Worm (Caenorhabditis elegans) whole organism, L4 larva: Measurements from ENCODE around the gene ZK675.4.

ENCODE experiments used
- F10B5.3 ChIP-seq: sonication (generic microtip); optimal IDR thresholded peaks from 2 replicates; lab custom pipeline; 2016; ENCODE audit warnings: mild to moderate bottlenecking, missing genetic modification characterization, missing compliant biosample characterization
- F49E8.2 ChIP-seq: sonication (generic microtip); optimal IDR thresholded peaks from 2 replicates; lab custom pipeline; 2016; ENCODE audit warnings: missing compliant biosample characterization, mild to moderate bottlenecking, missing genetic modification characterization, borderline replicate concordance
- Y48G9A.11 ChIP-seq: fragments of 200-800 bp; sonication (Bioruptor generic); IDR thresholded peaks from 2 replicates; pipeline ENCODE4 v1.3.6; 2022; ENCODE audit warnings: missing genetic modification reagents, missing genetic modification characterization, missing compliant biosample characterization
- ZK337.2 ChIP-seq: fragments of 200-800 bp; sonication (Bioruptor generic); IDR thresholded peaks from 2 replicates; pipeline ENCODE4 v1.3.6; 2022; ENCODE audit warnings: missing genetic modification reagents, missing genetic modification characterization, missing compliant biosample characterization
- ama-1 ChIP-seq: fragments of 150-350 bp; optimal IDR thresholded peaks from 2 replicates; lab custom pipeline; 2014; ENCODE audit warnings: inconsistent platforms, mixed read lengths
- ceh-20 ChIP-seq: fragments of 200-800 bp; sonication (Bioruptor generic); IDR thresholded peaks from 2 replicates; pipeline ENCODE4 v1.3.6; 2022; ENCODE audit warnings: missing genetic modification reagents, missing genetic modification characterization, missing compliant biosample characterization
- ceh-62 ChIP-seq: sonication (generic microtip); optimal IDR thresholded peaks from 2 replicates; lab custom pipeline; 2017; ENCODE audit warnings: missing biosample characterization, missing genetic modification characterization
- ceh-82 ChIP-seq: sonication (generic microtip); optimal IDR thresholded peaks from 2 replicates; lab custom pipeline; 2017; ENCODE audit warnings: missing biosample characterization, missing genetic modification characterization
- daf-12 ChIP-seq: fragments of 150-350 bp; optimal IDR thresholded peaks from 2 replicates; lab custom pipeline; 2014; ENCODE audit warnings: missing biosample characterization, missing genetic modification reagents, missing genetic modification characterization
- daf-16 ChIP-seq, 3 experiments: sonication (generic microtip); optimal IDR thresholded peaks; 2 replicates each; lab custom pipeline; 2016 to 2017; ENCODE audit warnings: missing genetic modification characterization in 3 of 3, missing genetic modification reagents in 3 of 3, mild to moderate bottlenecking in 2 of 3, missing compliant biosample characterization in 2 of 3, missing biosample characterization in 1 of 3, moderate library complexity in 1 of 3
- daf-19 ChIP-seq: fragments of 200-800 bp; sonication (Bioruptor generic); conservative IDR thresholded peaks from 2 replicates; pipeline ENCODE4 v1.3.6; 2022; ENCODE audit warnings: missing genetic modification characterization, missing compliant biosample characterization
- duxl-1 ChIP-seq: sonication (generic microtip); optimal IDR thresholded peaks from 2 replicates; lab custom pipeline; 2016; ENCODE audit warnings: mild to moderate bottlenecking, missing genetic modification characterization, moderate library complexity, missing compliant biosample characterization; ENCODE audit not compliant: poor library complexity
- dve-1 ChIP-seq: sonication (generic microtip); optimal IDR thresholded peaks from 2 replicates; lab custom pipeline; 2017; ENCODE audit warnings: antibody characterized with exemption, mild to moderate bottlenecking, missing genetic modification characterization, missing compliant biosample characterization; ENCODE audit not compliant: insufficient read depth
- gei-8 ChIP-seq: fragments of 200-800 bp; sonication (Bioruptor generic); optimal IDR thresholded peaks from 2 replicates; lab custom pipeline; 2018; ENCODE audit warnings: mild to moderate bottlenecking, missing genetic modification characterization, missing compliant biosample characterization
- hif-1 ChIP-seq, 2 experiments: sonication (generic microtip); optimal IDR thresholded peaks; 2 replicates each; lab custom pipeline; 2016 to 2017; ENCODE audit warnings: missing compliant biosample characterization in 2 of 2, missing genetic modification characterization in 2 of 2, missing genetic modification reagents in 2 of 2, missing genotype in 2 of 2, mild to moderate bottlenecking in 1 of 2
- hlh-11 ChIP-seq: fragments of 200-800 bp; sonication (Bioruptor generic); optimal IDR thresholded peaks from 2 replicates; lab custom pipeline; 2018; ENCODE audit warnings: mild to moderate bottlenecking, missing genetic modification characterization, missing compliant biosample characterization
- hlh-30 ChIP-seq: sonication (generic microtip); optimal IDR thresholded peaks from 2 replicates; lab custom pipeline; 2017; ENCODE audit warnings: antibody characterized with exemption, mild to moderate bottlenecking, missing genetic modification characterization, missing compliant biosample characterization; ENCODE audit not compliant: insufficient read depth
- jun-1 ChIP-seq: fragments of 150-350 bp; optimal IDR thresholded peaks from 2 replicates; lab custom pipeline; 2014; ENCODE audit warnings: missing biosample characterization, missing genetic modification reagents, missing genetic modification characterization
- lin-1 ChIP-seq: fragments of 200-800 bp; sonication (Bioruptor generic); IDR thresholded peaks from 2 replicates; pipeline ENCODE4 v1.3.6; 2022; ENCODE audit warnings: missing genetic modification reagents, missing genetic modification characterization, missing compliant biosample characterization
- lin-13 ChIP-seq: fragments of 150-350 bp; optimal IDR thresholded peaks from 2 replicates; lab custom pipeline; 2014; ENCODE audit warnings: missing biosample characterization, missing genetic modification reagents, missing genetic modification characterization
- lin-15B ChIP-seq: fragments of 150-350 bp; sonication (generic microtip); optimal IDR thresholded peaks from 3 replicates; lab custom pipeline; 2014; ENCODE audit warnings: missing biosample characterization, missing genetic modification characterization
- lin-38 ChIP-seq: fragments of 200-800 bp; sonication (Bioruptor generic); IDR thresholded peaks from 2 replicates; pipeline ENCODE4 v1.3.6; 2022; ENCODE audit warnings: missing genetic modification reagents, missing genetic modification characterization, missing compliant biosample characterization
- lir-3 ChIP-seq: sonication (generic microtip); optimal IDR thresholded peaks from 2 replicates; lab custom pipeline; 2016; ENCODE audit warnings: mild to moderate bottlenecking, missing genetic modification characterization, missing compliant biosample characterization
- lsy-2 ChIP-seq, 2 experiments: fragments of 150-350 bp in 1 of 2; sonication (generic microtip) in 1 of 2; optimal IDR thresholded peaks; 2 replicates each; lab custom pipeline; 2014 to 2017; ENCODE audit warnings: missing biosample characterization in 2 of 2, missing genetic modification characterization in 2 of 2
- madf-5 ChIP-seq, 2 experiments: fragments of 200-800 bp; sonication (Bioruptor generic); IDR thresholded peaks; 2 replicates each; pipeline ENCODE4 v1.3.6; 2022; ENCODE audit warnings: missing compliant biosample characterization in 2 of 2, missing genetic modification characterization in 2 of 2
- madf-9 ChIP-seq: fragments of 200-800 bp; sonication (Bioruptor generic); conservative IDR thresholded peaks from 2 replicates; pipeline ENCODE4 v1.3.6; 2022; ENCODE audit warnings: missing genetic modification reagents, missing genetic modification characterization, missing compliant biosample characterization
- mes-2 ChIP-seq: sonication (generic microtip); optimal IDR thresholded peaks from 2 replicates; lab custom pipeline; 2016; ENCODE audit warnings: missing genotype, mild to moderate bottlenecking, missing genetic modification characterization, missing compliant biosample characterization; ENCODE audit not compliant: poor library complexity, severe bottlenecking
- mxl-3 ChIP-seq: fragments of 200-800 bp; sonication (Bioruptor generic); optimal IDR thresholded peaks from 2 replicates; lab custom pipeline; 2018; ENCODE audit warnings: mild to moderate bottlenecking, missing genetic modification characterization, missing compliant biosample characterization
- nhr-10 ChIP-seq: fragments of 150-350 bp; optimal IDR thresholded peaks from 2 replicates; lab custom pipeline; 2014; ENCODE audit warnings: missing biosample characterization, missing genetic modification characterization
- nhr-102 ChIP-seq: sonication (generic microtip); optimal IDR thresholded peaks from 2 replicates; lab custom pipeline; 2016; ENCODE audit warnings: mild to moderate bottlenecking, missing genetic modification characterization, moderate library complexity, missing compliant biosample characterization
- nhr-28 ChIP-seq: fragments of 150-350 bp; optimal IDR thresholded peaks from 2 replicates; lab custom pipeline; 2014; ENCODE audit warnings: missing biosample characterization, missing genetic modification characterization
- nhr-41 ChIP-seq: fragments of 200-800 bp; sonication (Bioruptor generic); IDR thresholded peaks from 2 replicates; pipeline ENCODE4 v1.3.6; 2022; ENCODE audit warnings: missing genetic modification reagents, missing genetic modification characterization, missing compliant biosample characterization
- nhr-48 ChIP-seq: sonication (generic microtip); optimal IDR thresholded peaks from 2 replicates; lab custom pipeline; 2016; ENCODE audit warnings: mild to moderate bottlenecking, missing genetic modification characterization, missing compliant biosample characterization
- nhr-6 ChIP-seq: fragments of 150-350 bp; optimal IDR thresholded peaks from 2 replicates; lab custom pipeline; 2014; ENCODE audit warnings: missing biosample characterization, missing genetic modification characterization
- nhr-77 ChIP-seq: fragments of 150-350 bp; optimal IDR thresholded peaks from 2 replicates; lab custom pipeline; 2014; ENCODE audit warnings: missing biosample characterization, missing genetic modification characterization
- snpc-1.2 ChIP-seq: fragments of 200-800 bp; sonication (Bioruptor generic); IDR thresholded peaks from 2 replicates; pipeline ENCODE4 v1.3.6; 2022; ENCODE audit warnings: missing genetic modification reagents, missing genetic modification characterization, missing compliant biosample characterization
- spr-1 ChIP-seq: sonication (generic microtip); optimal IDR thresholded peaks from 2 replicates; lab custom pipeline; 2016; ENCODE audit warnings: mild to moderate bottlenecking, missing genetic modification characterization, missing compliant biosample characterization
- tag-97 ChIP-seq: fragments of 200-800 bp; sonication (Bioruptor generic); IDR thresholded peaks from 2 replicates; pipeline ENCODE4 v1.3.6; 2022; ENCODE audit warnings: missing genetic modification characterization, missing compliant biosample characterization
- tra-1 ChIP-seq: fragments of 200-800 bp; sonication (Bioruptor generic); IDR thresholded peaks from 2 replicates; pipeline ENCODE4 v1.3.6; 2022; ENCODE audit warnings: missing genetic modification reagents, missing genetic modification characterization, missing compliant biosample characterization
- unc-130 ChIP-seq: sonication (generic microtip); optimal IDR thresholded peaks from 2 replicates; lab custom pipeline; 2016; ENCODE audit warnings: missing genetic modification reagents, missing genetic modification characterization, missing compliant biosample characterization
- zip-2 ChIP-seq: fragments of 150-350 bp; optimal IDR thresholded peaks from 2 replicates; lab custom pipeline; 2014; ENCODE audit warnings: missing biosample characterization, missing genetic modification characterization
- ztf-11 ChIP-seq: fragments of 150-350 bp; optimal IDR thresholded peaks from 2 replicates; lab custom pipeline; 2014; ENCODE audit warnings: missing biosample characterization, missing genetic modification characterization

Gene ZK675.4

ce11 chrII:7879266-7879718, 31.8 kb upstream of the ZK675.4 start, which contains the start of the genes vha-4 and T01H3.5:
TSS of gene vha-4 (minus strand) at chrII:7879316.
TSS of gene T01H3.5 (plus strand) at chrII:7879616.
- TF ChIP-seq nhr-77 (tag; lab: Kevin White, UChicago) (peak; percentile 9), ceh-82 (tag; lab: Kevin White, UChicago) (no peak), nhr-102 (tag; lab: Kevin White, UChicago) (no peak), duxl-1 (tag; lab: Kevin White, UChicago) (no peak), daf-12 (no peak), nhr-48 (no peak), ceh-62 (no peak), F49E8.2 (tag; lab: Kevin White, UChicago) (no peak), ztf-11 (tag; lab: Kevin White, UChicago) (no peak), zip-2 (tag; lab: Kevin White, UChicago) (no peak), madf-9 (GFP tag; lab: Robert Waterston, UW) (no peak), hlh-11 (peak; percentile 14), lin-15B (tag; lab: Kevin White, UChicago) (no peak), lin-38 (GFP tag; lab: Robert Waterston, UW) (peak; percentile 29; the same call in 1 of the 2 replicates), nhr-6 (no peak), nhr-41 (GFP tag; lab: Robert Waterston, UW) (no peak), lin-1 (GFP tag; lab: Robert Waterston, UW) (no peak), lin-13 (no peak), ama-1 (lab: Kevin White, UChicago) (peak; percentile 44), mes-2 (peak; percentile 70), daf-16 (GFP tag; optimal IDR thresholded peaks at IDR 0.05; lab: Kevin White, UChicago) (no peak), daf-16 (tag; optimal IDR thresholded peaks at IDR 0.05; lab: Kevin White, UChicago) (no peak), F10B5.3 (no peak), madf-5 (GFP tag; IDR thresholded peaks at IDR 0.05; lab: Robert Waterston, UW) (no peak), mxl-3 (GFP tag; lab: Kevin White, UChicago) (peak; percentile 33), spr-1 (no peak), hif-1 (tag; optimal IDR thresholded peaks at IDR 0.05; lab: Kevin White, UChicago) (peak in 1 of 2 experiments; percentile 16), ceh-20 (GFP tag; lab: Robert Waterston, UW) (no peak), tag-97 (GFP tag; lab: Robert Waterston, UW) (no peak), nhr-10 (tag; lab: Kevin White, UChicago) (no peak), lir-3 (tag; lab: Kevin White, UChicago) (no peak), nhr-28 (tag; lab: Kevin White, UChicago) (peak; percentile 8)

- TF ChIP-seq nhr-48 (no peak), ZK337.2 (no peak), lin-38 (GFP tag; lab: Robert Waterston, UW) (peak; percentile 69), unc-130 (GFP tag; lab: Kevin White, UChicago) (peak; percentile 75), hlh-30 (no peak), tra-1 (GFP tag; lab: Robert Waterston, UW) (no peak), jun-1 (tag; lab: Kevin White, UChicago) (no peak), snpc-1.2 (GFP tag; lab: Robert Waterston, UW) (peak; percentile 60; the same call in 1 of the 2 replicates), lsy-2 (tag; optimal IDR thresholded peaks at IDR 0.05; lab: Kevin White, UChicago) (peak in 1 of 2 experiments; percentile 69), daf-19 (GFP tag; lab: Robert Waterston, UW) (no peak), dve-1 (tag; lab: Kevin White, UChicago) (no peak), gei-8 (GFP tag; lab: Kevin White, UChicago) (no peak), ceh-82 (tag; lab: Kevin White, UChicago) (no peak), Y48G9A.11 (GFP tag; lab: Robert Waterston, UW) (peak; percentile 79), F49E8.2 (tag; lab: Kevin White, UChicago) (peak; percentile 67), ama-1 (lab: Kevin White, UChicago) (no peak)
These were observed 30.7 kb upstream of the ZK675.4 start, which contains the start of gene perm-1 for ce11 chrII:7880373-7880862. TSS of gene perm-1 (plus strand) at chrII:7880812.
